Worm (Caenorhabditis elegans) whole organism, late embryonic: ENCODE measurements around the gene srt-55.
A peak's percentile ranks its signal among the peaks of the same experiment; 100 is the strongest.

Experiments
- C08G9.2 ChIP-seq: sonication (generic microtip); optimal IDR thresholded peaks from 2 replicates; lab custom pipeline; 2016; ENCODE audit warnings: mild to moderate bottlenecking, missing genetic modification characterization, moderate library complexity, missing compliant biosample characterization
- C38D4.7 ChIP-seq: fragments of 200-800 bp; sonication (Bioruptor generic); optimal IDR thresholded peaks from 2 replicates; lab custom pipeline; 2018; ENCODE audit warnings: mild to moderate bottlenecking, missing genetic modification characterization, moderate library complexity, missing compliant biosample characterization
- F13H6.1 ChIP-seq: sonication (generic microtip); optimal IDR thresholded peaks from 2 replicates; lab custom pipeline; 2016; ENCODE audit warnings: missing genetic modification characterization, missing compliant biosample characterization
- K02D7.2 ChIP-seq: sonication (generic microtip); optimal IDR thresholded peaks from 2 replicates; lab custom pipeline; 2017; ENCODE audit warnings: mild to moderate bottlenecking, missing genetic modification characterization, missing compliant biosample characterization
- K09A11.1 ChIP-seq: sonication (generic microtip); optimal IDR thresholded peaks from 2 replicates; lab custom pipeline; 2017; ENCODE audit warnings: antibody characterized with exemption, mild to moderate bottlenecking, missing genetic modification characterization, missing compliant biosample characterization; ENCODE audit not compliant: insufficient read depth
- T23F11.4 ChIP-seq: fragments of 200-800 bp; sonication (Bioruptor generic); optimal IDR thresholded peaks from 2 replicates; lab custom pipeline; 2018; ENCODE audit warnings: mild to moderate bottlenecking, missing genetic modification characterization, missing compliant biosample characterization
- Y22D7AL.16 ChIP-seq: sonication (generic microtip); optimal IDR thresholded peaks from 2 replicates; lab custom pipeline; 2016; ENCODE audit warnings: missing genetic modification characterization, missing compliant biosample characterization
- ama-1 ChIP-seq: fragments of 150-350 bp; optimal IDR thresholded peaks from 2 replicates; lab custom pipeline; 2014
- ceh-14 ChIP-seq: sonication (generic microtip); optimal IDR thresholded peaks from 2 replicates; lab custom pipeline; 2016; ENCODE audit warnings: missing genotype, missing genetic modification characterization, missing compliant biosample characterization
- ceh-18 ChIP-seq: sonication (generic microtip); optimal IDR thresholded peaks from 2 replicates; lab custom pipeline; 2016; ENCODE audit warnings: missing genetic modification characterization, missing compliant biosample characterization
- ceh-19 ChIP-seq: fragments of 200-800 bp; sonication (Bioruptor generic); optimal IDR thresholded peaks from 2 replicates; lab custom pipeline; 2018; ENCODE audit warnings: mild to moderate bottlenecking, missing genetic modification characterization, missing compliant biosample characterization
- ceh-2 ChIP-seq: sonication (generic microtip); optimal IDR thresholded peaks from 2 replicates; lab custom pipeline; 2016; ENCODE audit warnings: missing genotype, missing genetic modification characterization, missing compliant biosample characterization
- ceh-30 ChIP-seq: fragments of 150-350 bp; optimal IDR thresholded peaks from 2 replicates; lab custom pipeline; 2014; ENCODE audit warnings: missing biosample characterization, missing genetic modification characterization
- ceh-34 ChIP-seq: sonication (generic microtip); optimal IDR thresholded peaks from 2 replicates; lab custom pipeline; 2016; ENCODE audit warnings: mild to moderate bottlenecking, missing genetic modification characterization, missing compliant biosample characterization
- ceh-48 ChIP-seq: sonication (generic microtip); optimal IDR thresholded peaks from 2 replicates; lab custom pipeline; 2016; ENCODE audit warnings: missing genetic modification characterization, inconsistent platforms, missing compliant biosample characterization
- ceh-6 ChIP-seq: fragments of 200-800 bp; sonication (Bioruptor generic); optimal IDR thresholded peaks from 2 replicates; lab custom pipeline; 2018; ENCODE audit warnings: mild to moderate bottlenecking, missing genetic modification characterization, missing compliant biosample characterization
- ceh-9 ChIP-seq: sonication (generic microtip); optimal IDR thresholded peaks from 2 replicates; lab custom pipeline; 2016; ENCODE audit warnings: mild to moderate bottlenecking, missing genetic modification characterization, inconsistent platforms, missing compliant biosample characterization
- dmd-4 ChIP-seq: sonication (generic microtip); optimal IDR thresholded peaks from 2 replicates; lab custom pipeline; 2016; ENCODE audit warnings: borderline replicate concordance, missing genetic modification characterization, missing compliant biosample characterization
- dve-1 ChIP-seq: sonication (generic microtip); optimal IDR thresholded peaks from 2 replicates; lab custom pipeline; 2017; ENCODE audit warnings: antibody characterized with exemption, mild to moderate bottlenecking, missing genetic modification characterization, missing compliant biosample characterization
- elt-2 ChIP-seq: sonication (generic microtip); optimal IDR thresholded peaks from 2 replicates; lab custom pipeline; 2016; ENCODE audit warnings: missing genetic modification reagents, missing genetic modification characterization, missing compliant biosample characterization
- elt-4 ChIP-seq: sonication (generic microtip); optimal IDR thresholded peaks from 2 replicates; lab custom pipeline; 2016; ENCODE audit warnings: missing genetic modification characterization, missing compliant biosample characterization
- eyg-1 ChIP-seq: sonication (generic microtip); optimal IDR thresholded peaks from 2 replicates; lab custom pipeline; 2016; ENCODE audit warnings: missing genotype, missing genetic modification characterization, missing compliant biosample characterization
- fax-1 ChIP-seq: sonication (generic microtip); optimal IDR thresholded peaks from 2 replicates; lab custom pipeline; 2016; ENCODE audit warnings: missing genotype, missing genetic modification characterization, missing compliant biosample characterization
- fkh-10 ChIP-seq: fragments of 150-350 bp; optimal IDR thresholded peaks from 2 replicates; lab custom pipeline; 2014; ENCODE audit warnings: missing biosample characterization, missing genetic modification reagents, missing genetic modification characterization
- gmeb-2 ChIP-seq: sonication (generic microtip); optimal IDR thresholded peaks from 2 replicates; lab custom pipeline; 2016; ENCODE audit warnings: missing genetic modification characterization, inconsistent platforms, missing compliant biosample characterization
- hlh-13 ChIP-seq: fragments of 200-800 bp; sonication (Bioruptor generic); optimal IDR thresholded peaks from 2 replicates; lab custom pipeline; 2018; ENCODE audit warnings: mild to moderate bottlenecking, missing genetic modification characterization, missing compliant biosample characterization
- hlh-15 ChIP-seq: sonication (generic microtip); optimal IDR thresholded peaks from 2 replicates; lab custom pipeline; 2016; ENCODE audit warnings: missing genetic modification characterization, missing compliant biosample characterization
- hlh-30 ChIP-seq: sonication (generic microtip); optimal IDR thresholded peaks from 2 replicates; lab custom pipeline; 2017; ENCODE audit warnings: antibody characterized with exemption, missing genetic modification characterization, missing compliant biosample characterization; ENCODE audit not compliant: insufficient read depth
- hlh-6 ChIP-seq: sonication (generic microtip); optimal IDR thresholded peaks from 2 replicates; lab custom pipeline; 2016; ENCODE audit warnings: missing genotype, missing genetic modification characterization, missing compliant biosample characterization
- lim-6 ChIP-seq: sonication (generic microtip); optimal IDR thresholded peaks from 2 replicates; lab custom pipeline; 2016; ENCODE audit warnings: missing genetic modification characterization, missing compliant biosample characterization
- madf-2 ChIP-seq: sonication (generic microtip); optimal IDR thresholded peaks from 2 replicates; lab custom pipeline; 2017; ENCODE audit warnings: missing genetic modification characterization, missing compliant biosample characterization
- mec-3 ChIP-seq: sonication (generic microtip); optimal IDR thresholded peaks from 2 replicates; lab custom pipeline; 2016; ENCODE audit warnings: borderline replicate concordance, missing genetic modification characterization, missing compliant biosample characterization
- nhr-11 ChIP-seq: fragments of 150-350 bp; optimal IDR thresholded peaks from 2 replicates; lab custom pipeline; 2014; ENCODE audit warnings: missing biosample characterization, missing genetic modification characterization
- pag-3 ChIP-seq: sonication (generic microtip); optimal IDR thresholded peaks from 2 replicates; lab custom pipeline; 2016; ENCODE audit warnings: missing compliant biosample characterization, missing genetic modification characterization, borderline replicate concordance
- pat-9 ChIP-seq: fragments of 200-800 bp; sonication (Bioruptor generic); optimal IDR thresholded peaks from 2 replicates; lab custom pipeline; 2018; ENCODE audit warnings: mild to moderate bottlenecking, missing genetic modification characterization, moderate library complexity, missing compliant biosample characterization
- pax-1 ChIP-seq: fragments of 150-350 bp; optimal IDR thresholded peaks from 2 replicates; lab custom pipeline; 2014; ENCODE audit warnings: missing biosample characterization, missing genetic modification characterization
- pha-4 ChIP-seq: fragments of 150-350 bp; optimal IDR thresholded peaks from 2 replicates; lab custom pipeline; 2018; ENCODE audit warnings: missing biosample characterization, missing genetic modification reagents, missing genetic modification characterization
- pqm-1 ChIP-seq: sonication (generic microtip); optimal IDR thresholded peaks from 2 replicates; lab custom pipeline; 2016; ENCODE audit warnings: missing genetic modification characterization, missing compliant biosample characterization
- pros-1 ChIP-seq: fragments of 150-350 bp; optimal IDR thresholded peaks from 2 replicates; lab custom pipeline; 2014; ENCODE audit warnings: missing biosample characterization, missing genetic modification reagents, missing genetic modification characterization
- rnt-1 ChIP-seq: sonication (generic microtip); optimal IDR thresholded peaks from 2 replicates; lab custom pipeline; 2016; ENCODE audit warnings: missing genetic modification characterization, missing compliant biosample characterization
- sdc-2 ChIP-seq: sonication (generic microtip); optimal IDR thresholded peaks from 2 replicates; lab custom pipeline; 2016; ENCODE audit warnings: missing genotype, missing genetic modification characterization, missing compliant biosample characterization
- sox-2 ChIP-seq: fragments of 200-800 bp; sonication (Bioruptor generic); IDR thresholded peaks from 2 replicates; pipeline ENCODE4 v1.3.6; 2022; ENCODE audit warnings: missing genetic modification reagents, missing genetic modification characterization, missing compliant biosample characterization
- sox-4 ChIP-seq: sonication (generic microtip); optimal IDR thresholded peaks from 2 replicates; lab custom pipeline; 2017; ENCODE audit warnings: mild to moderate bottlenecking, missing genetic modification characterization, inconsistent platforms, missing compliant biosample characterization
- syd-9 ChIP-seq: sonication (generic microtip); optimal IDR thresholded peaks from 2 replicates; lab custom pipeline; 2016; ENCODE audit warnings: mild to moderate bottlenecking, missing genetic modification characterization, moderate library complexity, missing compliant biosample characterization
- unc-42 ChIP-seq: sonication (generic microtip); optimal IDR thresholded peaks from 2 replicates; lab custom pipeline; 2016; ENCODE audit warnings: missing genotype, missing genetic modification characterization, missing compliant biosample characterization
- zip-5 ChIP-seq: sonication (generic microtip); optimal IDR thresholded peaks from 2 replicates; lab custom pipeline; 2016; ENCODE audit warnings: missing genetic modification characterization, missing compliant biosample characterization

The srt-55 gene

DNA sequence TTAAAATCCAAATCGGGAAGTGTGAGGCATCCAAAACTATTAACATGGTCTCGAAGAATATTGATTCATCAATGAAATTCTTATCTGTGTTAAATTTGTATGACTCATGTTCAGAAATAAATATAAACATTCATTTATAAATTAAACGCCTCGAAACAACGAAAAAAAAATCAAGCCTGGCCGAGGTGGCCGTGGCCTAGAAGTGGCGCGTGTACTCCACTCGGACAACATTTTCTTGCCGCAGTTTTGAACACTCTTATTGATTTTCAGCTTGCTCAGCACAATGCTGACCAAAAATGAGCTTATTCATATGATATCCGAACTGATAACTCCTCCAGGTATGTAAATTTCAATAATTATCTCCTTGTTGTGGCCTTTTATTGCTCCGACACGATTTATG, 42.1 kb downstream of the srt-55 start, which contains the start of gene ekl-6 (continued):
- TF ChIP-seq hlh-30 (tag; lab: Kevin White, UChicago) (no peak), sox-4 (tag; lab: Kevin White, UChicago) (no peak), T23F11.4 (GFP tag; lab: Kevin White, UChicago) (no peak), F13H6.1 (tag; lab: Kevin White, UChicago) (peak; percentile 40), pax-1 (tag; lab: Kevin White, UChicago) (no peak), pqm-1 (no peak), elt-2 (tag; lab: Kevin White, UChicago) (peak; percentile 53), fax-1 (peak; percentile 11), ama-1 (lab: Kevin White, UChicago) (no peak), sox-2 (no peak), pha-4 (no peak), sdc-2 (tag; lab: Kevin White, UChicago) (peak; percentile 16), gmeb-2 (tag; lab: Kevin White, UChicago) (no peak), C38D4.7 (GFP tag; lab: Kevin White, UChicago) (no peak), pros-1 (tag; lab: Kevin White, UChicago) (no peak), ceh-18 (tag; lab: Kevin White, UChicago) (no peak), dve-1 (tag; lab: Kevin White, UChicago) (no peak), Y22D7AL.16 (no peak), rnt-1 (peak; percentile 15), elt-4 (tag; lab: Kevin White, UChicago) (no peak), dmd-4 (tag; lab: Kevin White, UChicago) (no peak), ceh-19 (GFP tag; lab: Kevin White, UChicago) (no peak), syd-9 (tag; lab: Kevin White, UChicago) (no peak), mec-3 (peak; percentile 35), pat-9 (tag; lab: Kevin White, UChicago) (no peak), ceh-2 (tag; lab: Kevin White, UChicago) (peak; percentile 90), unc-42 (no peak), K02D7.2 (tag; lab: Kevin White, UChicago) (no peak), lim-6 (tag; lab: Kevin White, UChicago) (no peak), pag-3 (no peak), ceh-6 (GFP tag; lab: Kevin White, UChicago) (no peak), madf-2 (tag; lab: Kevin White, UChicago) (no peak), hlh-13 (GFP tag; lab: Kevin White, UChicago) (no peak), ceh-30 (tag; lab: Kevin White, UChicago) (no peak), K09A11.1 (tag; lab: Kevin White, UChicago) (no peak), ceh-48 (tag; lab: Kevin White, UChicago) (peak; percentile 42), zip-5 (tag; lab: Kevin White, UChicago) (peak; percentile 79), fkh-10 (GFP tag; lab: Kevin White, UChicago) (no peak), ceh-14 (tag; lab: Kevin White, UChicago) (peak; percentile 21), C08G9.2 (tag; lab: Kevin White, UChicago) (peak; percentile 84), hlh-15 (tag; lab: Kevin White, UChicago) (no peak), hlh-6 (tag; lab: Kevin White, UChicago) (no peak), eyg-1 (tag; lab: Kevin White, UChicago) (no peak), ceh-34 (tag; lab: Kevin White, UChicago) (no peak), ceh-9 (tag; lab: Kevin White, UChicago) (no peak), nhr-11 (no peak)
